Worm (Caenorhabditis elegans) whole organism, midembryonic: ENCODE measurements around the gene C16C8.7.

Experiments used
- cog-1 ChIP-seq: sonication (generic microtip); optimal IDR thresholded peaks from 2 replicates; lab custom pipeline; 2016; ENCODE audit warnings: missing genetic modification characterization, missing compliant biosample characterization
- flt-1 ChIP-seq: fragments of 200-800 bp; sonication (Bioruptor generic); IDR thresholded peaks from 2 replicates; pipeline ENCODE4 v1.3.6; 2022; ENCODE audit warnings: missing genetic modification characterization, missing compliant biosample characterization
- klf-2 ChIP-seq: fragments of 200-800 bp; sonication (Bioruptor generic); conservative IDR thresholded peaks from 2 replicates; pipeline ENCODE4 v1.3.6; 2022; ENCODE audit warnings: missing genetic modification reagents, missing genetic modification characterization, missing compliant biosample characterization
- med-1 ChIP-seq: sonication (generic microtip); optimal IDR thresholded peaks from 2 replicates; lab custom pipeline; 2017; ENCODE audit warnings: missing genetic modification characterization, mild to moderate bottlenecking, missing compliant biosample characterization, antibody characterized with exemption, missing genetic modification reagents; ENCODE audit not compliant: insufficient read depth
- ref-1 ChIP-seq: fragments of 200-800 bp; sonication (Bioruptor generic); conservative IDR thresholded peaks from 2 replicates; pipeline ENCODE4 v1.3.6; 2022; ENCODE audit warnings: missing genetic modification reagents, missing genetic modification characterization, missing compliant biosample characterization
- ztf-23 ChIP-seq: fragments of 200-800 bp; sonication (Bioruptor generic); IDR thresholded peaks from 2 replicates; pipeline ENCODE4 v1.3.6; 2022; ENCODE audit warnings: missing genetic modification reagents, missing genetic modification characterization, missing compliant biosample characterization

DNA sequence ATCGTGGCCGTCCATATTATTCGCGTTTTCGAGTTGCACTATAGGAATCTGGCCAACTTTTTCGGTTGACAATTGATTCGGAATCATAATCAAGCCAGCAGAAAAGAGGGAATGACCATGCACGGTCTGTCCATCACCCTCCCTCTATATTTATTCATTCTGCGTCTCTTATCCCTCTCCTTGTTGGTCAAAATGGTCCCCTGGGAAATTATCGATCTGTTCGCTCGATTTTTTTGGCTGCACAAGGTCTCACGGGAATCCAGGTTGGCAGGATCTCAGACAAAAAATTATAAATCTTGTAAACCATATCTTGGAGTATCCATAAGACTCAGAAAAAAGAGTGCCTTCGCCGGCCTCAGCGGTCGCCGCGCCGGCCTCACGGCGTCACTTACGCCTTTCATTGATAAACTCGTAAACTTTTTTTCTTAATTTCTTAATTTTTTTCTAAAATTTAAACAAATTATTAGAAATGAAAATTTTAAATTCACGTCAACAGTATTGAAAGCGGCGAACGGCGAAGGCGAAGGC lies 45.5 kb downstream of the C16C8.7 start, which contains the start of the genes F18A12.7 and F18A12.2:
- TF ChIP-seq flt-1 (GFP tag; lab: Robert Waterston, UW) (no peak), med-1 (GFP tag; lab: Kevin White, UChicago) (no peak), klf-2 (no peak), ztf-23 (GFP tag; lab: Robert Waterston, UW) (no peak), ref-1 (GFP tag; lab: Robert Waterston, UW) (no peak), cog-1 (tag; lab: Kevin White, UChicago) (no peak)
